Worm (Caenorhabditis elegans) whole organism, L3 larva: Measurements from ENCODE around the gene sre-42.

Experiments used
- R02D3.7 ChIP-seq: fragments of 150-350 bp; optimal IDR thresholded peaks from 2 replicates; lab custom pipeline; 2014; ENCODE audit warnings: missing biosample characterization, missing genetic modification characterization
- aly-2 ChIP-seq: fragments of 150-350 bp; optimal IDR thresholded peaks from 2 replicates; lab custom pipeline; 2014; ENCODE audit warnings: missing biosample characterization, missing genetic modification characterization
- ama-1 ChIP-seq: fragments of 150-350 bp; optimal IDR thresholded peaks from 2 replicates; lab custom pipeline; 2018
- ceh-16 ChIP-seq: sonication (generic microtip); optimal IDR thresholded peaks from 2 replicates; lab custom pipeline; 2017; ENCODE audit warnings: missing biosample characterization, missing genetic modification characterization
- ceh-82 ChIP-seq: fragments of 150-350 bp; optimal IDR thresholded peaks from 2 replicates; lab custom pipeline; 2014; ENCODE audit warnings: missing biosample characterization, missing genetic modification characterization
- ceh-9 ChIP-seq: sonication (generic microtip); optimal IDR thresholded peaks from 2 replicates; lab custom pipeline; 2018; ENCODE audit warnings: missing biosample characterization, missing genetic modification characterization
- daf-12 ChIP-seq: fragments of 150-350 bp; optimal IDR thresholded peaks from 2 replicates; lab custom pipeline; 2014; ENCODE audit warnings: missing biosample characterization, missing genetic modification reagents, missing genetic modification characterization
- egl-27 ChIP-seq: sonication (generic microtip); optimal IDR thresholded peaks from 4 replicates; lab custom pipeline; 2017; ENCODE audit warnings: missing biosample characterization, missing genetic modification reagents, missing genetic modification characterization
- elt-1 ChIP-seq: fragments of 150-350 bp; optimal IDR thresholded peaks from 2 replicates; lab custom pipeline; 2014; ENCODE audit warnings: missing biosample characterization, missing genetic modification characterization
- elt-3 ChIP-seq, 3 experiments: fragments of 150-350 bp in 1 of 3; sonication (generic microtip) in 2 of 3; optimal IDR thresholded peaks; 2 replicates in 2 of 3; 4 replicates in 1 of 3; lab custom pipeline; 2014 to 2017; ENCODE audit warnings: missing biosample characterization in 3 of 3, missing genetic modification characterization in 3 of 3
- eor-1 ChIP-seq, 2 experiments: fragments of 150-350 bp; optimal IDR thresholded peaks; 2 replicates each; lab custom pipeline; 2014 to 2018; ENCODE audit warnings: missing biosample characterization in 2 of 2, missing genetic modification characterization in 2 of 2
- fkh-10 ChIP-seq: sonication (generic microtip); optimal IDR thresholded peaks from 2 replicates; lab custom pipeline; 2017; ENCODE audit warnings: missing biosample characterization, missing genetic modification reagents, missing genetic modification characterization
- fkh-2 ChIP-seq: fragments of 150-350 bp; optimal IDR thresholded peaks from 2 replicates; lab custom pipeline; 2014; ENCODE audit warnings: missing biosample characterization, missing genetic modification reagents, missing genetic modification characterization
- fos-1 ChIP-seq: fragments of 150-350 bp; optimal IDR thresholded peaks from 2 replicates; lab custom pipeline; 2014; ENCODE audit warnings: missing biosample characterization, missing genetic modification characterization
- hmg-11 ChIP-seq: sonication (generic microtip); optimal IDR thresholded peaks from 2 replicates; lab custom pipeline; 2016; ENCODE audit warnings: missing genetic modification characterization, missing compliant biosample characterization
- jun-1 ChIP-seq: fragments of 150-350 bp; optimal IDR thresholded peaks from 2 replicates; lab custom pipeline; 2014; ENCODE audit warnings: missing biosample characterization, missing genetic modification reagents, missing genetic modification characterization
- lin-15B ChIP-seq: fragments of 150-350 bp; optimal IDR thresholded peaks from 2 replicates; lab custom pipeline; 2014; ENCODE audit warnings: missing biosample characterization, missing genetic modification characterization
- lin-39 ChIP-seq: fragments of 150-350 bp; optimal IDR thresholded peaks from 2 replicates; lab custom pipeline; 2018; ENCODE audit warnings: missing biosample characterization, missing genetic modification reagents, missing genetic modification characterization
- lsy-12 ChIP-seq: sonication (generic microtip); optimal IDR thresholded peaks from 2 replicates; lab custom pipeline; 2016; ENCODE audit warnings: mild to moderate bottlenecking, missing genetic modification characterization, missing compliant biosample characterization
- mdl-1 ChIP-seq: fragments of 150-350 bp; optimal IDR thresholded peaks from 2 replicates; lab custom pipeline; 2014; ENCODE audit warnings: missing biosample characterization, missing genetic modification characterization
- nfya-1 ChIP-seq: sonication (generic microtip); optimal IDR thresholded peaks from 2 replicates; lab custom pipeline; 2017; ENCODE audit warnings: missing genetic modification characterization, mild to moderate bottlenecking, missing compliant biosample characterization, antibody characterized with exemption, moderate library complexity; ENCODE audit not compliant: insufficient read depth
- nhr-11 ChIP-seq: fragments of 150-350 bp; optimal IDR thresholded peaks from 2 replicates; lab custom pipeline; 2014; ENCODE audit warnings: missing biosample characterization, missing genetic modification characterization
- nhr-12 ChIP-seq: fragments of 150-350 bp; optimal IDR thresholded peaks from 2 replicates; lab custom pipeline; 2014; ENCODE audit warnings: missing biosample characterization, missing genetic modification characterization
- nhr-23 ChIP-seq: fragments of 150-350 bp; optimal IDR thresholded peaks from 2 replicates; lab custom pipeline; 2014; ENCODE audit warnings: missing biosample characterization, missing genetic modification reagents, missing genetic modification characterization
- nhr-237 ChIP-seq: fragments of 150-350 bp; optimal IDR thresholded peaks from 2 replicates; lab custom pipeline; 2014; ENCODE audit warnings: missing biosample characterization, missing genetic modification characterization
- nhr-67 ChIP-seq: fragments of 150-350 bp; optimal IDR thresholded peaks from 2 replicates; lab custom pipeline; 2014; ENCODE audit warnings: missing biosample characterization, missing genetic modification characterization
- nhr-77 ChIP-seq: fragments of 150-350 bp; optimal IDR thresholded peaks from 2 replicates; lab custom pipeline; 2014; ENCODE audit warnings: missing biosample characterization, missing genetic modification characterization
- pha-4 ChIP-seq: fragments of 150-350 bp; optimal IDR thresholded peaks from 2 replicates; lab custom pipeline; 2014; ENCODE audit warnings: missing biosample characterization, missing genetic modification reagents, missing genetic modification characterization
- pqm-1 ChIP-seq: fragments of 150-350 bp; optimal IDR thresholded peaks from 2 replicates; lab custom pipeline; 2017; ENCODE audit warnings: missing biosample characterization, missing genetic modification characterization, inconsistent platforms
- sea-2 ChIP-seq: fragments of 150-350 bp; sonication (generic microtip); optimal IDR thresholded peaks from 4 replicates; lab custom pipeline; 2014; ENCODE audit warnings: missing biosample characterization, missing genetic modification reagents, missing genetic modification characterization
- snpc-4 ChIP-seq: fragments of 150-350 bp; optimal IDR thresholded peaks from 2 replicates; lab custom pipeline; 2014; ENCODE audit warnings: missing biosample characterization, missing genetic modification characterization
- tbx-2 ChIP-seq: sonication (generic microtip); optimal IDR thresholded peaks from 2 replicates; lab custom pipeline; 2016; ENCODE audit warnings: mild to moderate bottlenecking, missing genetic modification characterization, missing compliant biosample characterization
- unc-39 ChIP-seq: sonication (generic microtip); optimal IDR thresholded peaks from 4 replicates; lab custom pipeline; 2017; ENCODE audit warnings: missing biosample characterization, missing genetic modification characterization
- unc-62 ChIP-seq: fragments of 150-350 bp; sonication (generic microtip); optimal IDR thresholded peaks from 4 replicates; lab custom pipeline; 2014; ENCODE audit warnings: missing biosample characterization, missing genetic modification reagents, missing genetic modification characterization
- zag-1 ChIP-seq: fragments of 150-350 bp; optimal IDR thresholded peaks from 2 replicates; lab custom pipeline; 2014; ENCODE audit warnings: missing biosample characterization, missing genetic modification characterization
- ztf-11 ChIP-seq: fragments of 150-350 bp; optimal IDR thresholded peaks from 2 replicates; lab custom pipeline; 2014; ENCODE audit warnings: missing biosample characterization, missing genetic modification characterization

sre-42 gene

DNA sequence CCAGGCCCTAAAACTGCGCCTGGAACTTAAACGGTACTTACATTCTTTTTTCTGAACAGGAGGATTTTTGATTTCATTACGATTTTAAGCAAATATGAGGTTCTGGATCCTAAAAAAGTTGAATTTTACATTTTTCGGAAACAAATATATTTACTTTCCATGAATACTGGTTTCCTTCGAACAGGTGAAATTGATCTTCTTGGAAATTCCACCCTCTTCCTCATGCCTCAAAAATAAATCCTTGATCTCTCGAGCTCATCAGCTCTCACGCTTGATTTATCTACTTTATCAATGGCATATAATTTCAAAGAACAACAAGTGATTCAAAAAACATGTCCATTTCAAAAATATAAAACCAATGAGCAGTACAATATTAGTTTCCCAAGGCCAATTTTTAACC lies 806 bp upstream of the sre-42 start:
- TF ChIP-seq R02D3.7 = no peak
- TF ChIP-seq lin-15B (tag; lab: Kevin White, UChicago) = no peak
- TF ChIP-seq lsy-12 = no peak
- no peak for TF ChIP-seq nhr-23
- no peak for TF ChIP-seq fos-1
- no peak for TF ChIP-seq elt-1 (tag; lab: Kevin White, UChicago)
- TF ChIP-seq ceh-82 (tag; lab: Kevin White, UChicago) = no peak
- TF ChIP-seq ceh-9 (tag; lab: Kevin White, UChicago) = no peak
- no peak for TF ChIP-seq mdl-1 (tag; lab: Kevin White, UChicago)
- no peak for TF ChIP-seq nhr-77 (tag; lab: Kevin White, UChicago)
- no peak for TF ChIP-seq pqm-1 (tag; lab: Kevin White, UChicago)
- TF ChIP-seq sea-2 (GFP tag; lab: Kevin White, UChicago) = no peak
- no peak for TF ChIP-seq nhr-67 (tag; lab: Kevin White, UChicago)
- no peak for TF ChIP-seq elt-3 (tag; optimal IDR thresholded peaks at IDR 0.05; lab: Kevin White, UChicago)
- TF ChIP-seq jun-1 (tag; lab: Kevin White, UChicago) = no peak
- TF ChIP-seq unc-39 (tag; lab: Kevin White, UChicago) = no peak
- TF ChIP-seq snpc-4 = no peak

DNA sequence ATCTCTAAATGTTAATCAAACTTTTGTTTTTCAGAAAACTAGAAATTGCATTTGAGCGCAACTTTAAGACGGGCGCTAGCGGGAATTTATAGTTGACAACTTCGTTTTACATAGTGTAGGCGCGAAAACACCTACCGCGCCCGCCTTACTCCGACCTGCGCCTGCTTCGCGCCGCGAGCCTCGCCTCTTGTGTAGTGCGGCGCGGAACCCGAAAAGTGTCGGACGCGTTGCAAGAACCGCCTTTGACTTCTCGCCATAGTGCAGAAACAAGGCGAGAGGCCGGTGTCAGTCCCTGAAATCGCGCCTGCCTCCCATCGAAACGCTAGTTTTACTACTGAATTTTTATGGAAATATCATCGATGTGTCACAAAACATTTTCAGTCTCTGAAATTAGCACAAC lies 866 bp downstream of the sre-42 start:
- TF ChIP-seq tbx-2 (tag; lab: Kevin White, UChicago) (no peak), ama-1 (no peak), pha-4 (tag; lab: Kevin White, UChicago) (no peak), eor-1 (tag; optimal IDR thresholded peaks at IDR 0.05; lab: Kevin White, UChicago) (no peak), ceh-16 (tag; lab: Kevin White, UChicago) (no peak), unc-39 (tag; lab: Kevin White, UChicago) (no peak), jun-1 (tag; lab: Kevin White, UChicago) (no peak)
- TF ChIP-seq, all 47 proteins: peak for 0

DNA sequence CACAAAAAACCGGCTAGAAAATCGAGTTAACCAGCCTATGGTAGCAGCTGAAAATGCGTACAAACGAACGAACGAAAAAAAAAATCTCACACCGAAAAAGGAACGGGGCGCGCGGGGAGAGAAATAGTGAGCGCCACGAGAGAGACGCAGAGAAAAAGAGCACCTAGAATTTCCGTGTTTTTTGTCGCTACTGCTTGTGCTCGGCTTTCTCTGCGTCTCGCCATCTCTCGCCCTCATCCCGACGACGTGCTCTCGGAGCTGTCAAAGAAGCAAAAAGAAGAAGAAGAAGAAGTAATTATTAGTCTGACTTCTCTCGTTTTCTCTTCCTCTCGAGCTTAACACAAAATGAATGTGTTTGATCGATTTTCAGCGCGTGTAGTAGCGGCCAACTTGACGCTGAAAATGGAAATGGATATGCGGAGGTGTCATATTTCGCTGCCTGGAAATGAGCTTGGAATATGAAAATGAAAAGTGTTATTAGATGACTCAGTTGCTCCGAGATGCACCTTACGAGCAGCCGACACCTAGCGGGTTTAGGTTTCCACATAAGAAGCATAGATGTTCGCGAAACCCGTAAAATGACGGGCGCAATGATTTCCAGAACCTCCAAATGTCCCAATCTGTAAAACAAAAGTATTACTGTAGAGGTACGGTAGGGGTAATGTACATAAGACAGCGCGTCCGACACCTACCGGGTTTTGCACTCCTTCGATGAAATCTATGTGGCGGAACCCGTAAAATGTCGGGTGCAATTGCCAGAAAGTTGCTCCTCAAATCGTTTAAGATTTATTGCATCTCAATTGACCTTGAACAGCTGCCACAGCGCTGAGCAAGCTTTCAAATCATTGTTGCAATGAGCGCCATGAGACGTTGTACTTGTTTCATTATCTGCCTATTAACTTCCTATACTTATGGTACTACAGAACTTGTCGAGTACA lies 3.8 kb downstream of the sre-42 start, which contains the start of gene btb-14:
Gene btb-14, plus strand, starts transcription at position 839 of the 938 bp plus-strand sequence.
- peak; percentile 46 for TF ChIP-seq hmg-11 (tag; lab: Kevin White, UChicago)
- TF ChIP-seq fkh-10 (GFP tag; lab: Kevin White, UChicago) = peak; percentile 47
- peak; percentile 38 for TF ChIP-seq lin-39 (tag; lab: Kevin White, UChicago)
- no peak for TF ChIP-seq nhr-67 (tag; lab: Kevin White, UChicago)
- TF ChIP-seq snpc-4 = peak; percentile 72
- peak; percentile 54 for TF ChIP-seq nfya-1 (tag; lab: Kevin White, UChicago)
- TF ChIP-seq aly-2 (tag; lab: Kevin White, UChicago) = no peak
- TF ChIP-seq, all 47 proteins: peak for 5

DNA sequence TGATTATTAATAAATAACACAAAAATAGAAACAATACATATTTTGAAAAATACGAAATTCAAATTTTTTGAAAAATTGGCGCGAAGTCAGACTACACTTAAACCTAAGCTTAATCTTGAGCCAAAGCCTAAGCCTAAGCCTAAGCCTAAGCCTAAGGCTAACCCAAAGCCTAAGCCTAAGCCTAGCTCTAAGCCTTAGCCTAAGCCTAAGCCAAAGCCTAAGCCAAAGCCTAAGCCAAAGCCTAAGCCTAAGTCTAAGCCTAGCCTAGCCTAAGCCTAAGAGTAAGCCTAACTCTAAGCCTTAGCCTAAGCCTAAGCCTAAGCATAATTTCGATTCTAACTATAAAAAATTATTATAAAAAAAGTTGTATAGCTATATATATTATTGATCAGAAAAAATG lies 5.8 kb downstream of the sre-42 start:
- TF ChIP-seq egl-27 (tag; lab: Kevin White, UChicago) (no peak), daf-12 (tag; lab: Kevin White, UChicago) (no peak), ceh-9 (tag; lab: Kevin White, UChicago) (no peak), ceh-82 (tag; lab: Kevin White, UChicago) (no peak), fkh-2 (tag; lab: Kevin White, UChicago) (no peak), unc-62 (GFP tag; lab: Kevin White, UChicago) (no peak), ztf-11 (tag; lab: Kevin White, UChicago) (no peak), nhr-12 (tag; lab: Kevin White, UChicago) (no peak), R02D3.7 (no peak), lsy-12 (no peak), elt-1 (tag; lab: Kevin White, UChicago) (no peak), pha-4 (tag; lab: Kevin White, UChicago) (no peak)

DNA sequence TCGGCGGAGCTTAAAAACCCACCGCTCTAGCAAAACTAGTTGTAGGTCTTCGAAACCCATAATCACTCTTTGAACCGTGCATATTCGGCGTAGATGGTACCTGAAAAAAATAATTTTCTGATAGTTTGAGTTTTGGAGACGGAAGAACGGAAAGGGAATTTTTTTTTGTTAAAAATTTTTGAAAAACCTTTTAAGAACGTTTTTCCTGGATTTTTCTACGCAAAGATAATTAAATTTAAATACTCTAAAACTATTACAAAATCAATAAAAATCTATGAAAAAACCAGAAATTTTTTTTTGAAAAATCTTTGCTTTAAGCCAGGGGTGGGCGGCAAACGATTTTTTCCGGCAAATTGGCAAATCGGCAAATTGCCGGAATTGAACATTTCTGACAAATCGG lies 7.3 kb downstream of the sre-42 start, which contains the start of gene marc-5:
Gene marc-5, minus strand, starts transcription at position 101 of the 400 bp plus-strand sequence.
- TF ChIP-seq egl-27 (tag; lab: Kevin White, UChicago) = no peak
- no peak for TF ChIP-seq nhr-237 (tag; lab: Kevin White, UChicago)
- no peak for TF ChIP-seq nhr-11 (tag; lab: Kevin White, UChicago)
- TF ChIP-seq jun-1 (tag; lab: Kevin White, UChicago) = no peak
- TF ChIP-seq nhr-67 (tag; lab: Kevin White, UChicago) = no peak
- no peak for TF ChIP-seq zag-1 (tag; lab: Kevin White, UChicago)
